Fruit fly (Drosophila melanogaster) Kc167 (cell line): ENCODE results near the gene Rab9Db.

Source experiments
- Sin3A ChIP-seq: fragments of >200 bp; optimal IDR thresholded peaks from 2 replicates; lab custom pipeline; 2018; ENCODE audit warnings: missing external identifiers
- psq ChIP-seq: fragments of >200 bp; optimal IDR thresholded peaks from 2 replicates; lab custom pipeline; 2017; ENCODE audit warnings: missing external identifiers
- ttk ChIP-seq: sonication (Bioruptor generic); optimal IDR thresholded peaks from 2 replicates; lab custom pipeline; 2017; ENCODE audit warnings: missing external identifiers

- TF ChIP-seq psq (no peak), Sin3A (lab: Kevin White, UChicago) (no peak), ttk (lab: Kevin White, UChicago) (no peak)
These were observed 49.5 kb downstream of the Rab9Db start for dm6 chrX:10573554-10573953.
